Fruit fly (Drosophila melanogaster) whole organism, pupa: ENCODE measurements around the gene Irbp.

Source experiments
- CG10348 ChIP-seq: fragments of 200-800 bp; sonication (Bioruptor generic); IDR thresholded peaks from 2 replicates; pipeline ENCODE4 v1.3.6; 2022; ENCODE audit warnings: missing biosample characterization, missing genetic modification characterization
- CG12605 ChIP-seq: fragments of 200-800 bp; sonication (Bioruptor generic); IDR thresholded peaks from 2 replicates; pipeline ENCODE4 v1.3.6; 2022; ENCODE audit warnings: missing biosample characterization, missing genetic modification characterization
- CG13204 ChIP-seq: fragments of 200-800 bp; sonication (Bioruptor generic); optimal IDR thresholded peaks from 2 replicates; lab custom pipeline; 2018; ENCODE audit warnings: missing biosample characterization, mild to moderate bottlenecking, missing genetic modification characterization, moderate library complexity
- CG14655 ChIP-seq: fragments of 200-800 bp; sonication (Bioruptor generic); optimal IDR thresholded peaks from 3 replicates; lab custom pipeline; 2017; ENCODE audit warnings: mild to moderate bottlenecking, missing biosample characterization, missing genetic modification reagents, missing genetic modification characterization
- CG15710 ChIP-seq: fragments of 200-800 bp; sonication (Bioruptor generic); optimal IDR thresholded peaks from 2 replicates; lab custom pipeline; 2018; ENCODE audit warnings: missing biosample characterization, mild to moderate bottlenecking, missing genetic modification characterization, moderate library complexity
- CG17806 ChIP-seq: fragments of 200-800 bp; sonication (Bioruptor generic); optimal IDR thresholded peaks from 2 replicates; lab custom pipeline; 2018; ENCODE audit warnings: missing biosample characterization, mild to moderate bottlenecking, missing genetic modification characterization, moderate library complexity
- CG32121 ChIP-seq: fragments of 200-800 bp; sonication (Bioruptor generic); IDR thresholded peaks from 2 replicates; pipeline ENCODE4 v1.3.6; 2022; ENCODE audit warnings: missing biosample characterization, missing genetic modification characterization
- CG34367 ChIP-seq: fragments of 200-800 bp; sonication (Bioruptor generic); optimal IDR thresholded peaks from 2 replicates; lab custom pipeline; 2018; ENCODE audit warnings: missing biosample characterization, mild to moderate bottlenecking, missing genetic modification characterization
- CG4496 ChIP-seq: fragments of 200-800 bp; sonication (Bioruptor generic); IDR thresholded peaks from 3 replicates; pipeline ENCODE4 v1.3.6; 2022; ENCODE audit warnings: missing biosample characterization, missing genetic modification characterization
- CG8159 ChIP-seq: fragments of 200-800 bp; sonication (Bioruptor generic); optimal IDR thresholded peaks from 3 replicates; lab custom pipeline; 2018; ENCODE audit warnings: missing biosample characterization, mild to moderate bottlenecking, missing genetic modification characterization, moderate library complexity
- CG8301 ChIP-seq: fragments of 200-800 bp; sonication (Bioruptor generic); optimal IDR thresholded peaks from 2 replicates; lab custom pipeline; 2018; ENCODE audit warnings: missing biosample characterization, mild to moderate bottlenecking, missing genetic modification characterization
- CG9948 ChIP-seq: fragments of 200-800 bp; sonication (Bioruptor generic); optimal IDR thresholded peaks from 2 replicates; lab custom pipeline; 2018; ENCODE audit warnings: missing biosample characterization, mild to moderate bottlenecking, missing genetic modification characterization, moderate library complexity
- D1 ChIP-seq: fragments of 200-800 bp; sonication (Bioruptor generic); optimal IDR thresholded peaks from 2 replicates; lab custom pipeline; 2018; ENCODE audit warnings: missing biosample characterization, mild to moderate bottlenecking, missing genetic modification characterization, moderate library complexity
- EcR ChIP-seq: fragments of 200-800 bp; sonication (Bioruptor generic); optimal IDR thresholded peaks from 3 replicates; lab custom pipeline; 2019; ENCODE audit warnings: missing biosample characterization, missing genetic modification characterization, mild to moderate bottlenecking, moderate library complexity, missing genetic modification reagents
- Ets98B ChIP-seq: fragments of 200-800 bp; sonication (Bioruptor generic); IDR thresholded peaks from 2 replicates; pipeline ENCODE4 v1.3.6; 2022; ENCODE audit warnings: missing biosample characterization, missing genetic modification characterization
- Pif1A ChIP-seq: fragments of 200-800 bp; sonication (Bioruptor generic); optimal IDR thresholded peaks from 3 replicates; lab custom pipeline; 2016; ENCODE audit warnings: missing biosample characterization, missing genetic modification characterization
- Pif1B ChIP-seq: fragments of 200-800 bp; sonication (Bioruptor generic); optimal IDR thresholded peaks from 3 replicates; lab custom pipeline; 2016; ENCODE audit warnings: missing biosample characterization, missing genetic modification characterization
- Snoo ChIP-seq: fragments of 200-800 bp; sonication (Bioruptor generic); optimal IDR thresholded peaks from 3 replicates; lab custom pipeline; 2017; ENCODE audit warnings: missing biosample characterization, mild to moderate bottlenecking, missing genetic modification characterization, inconsistent platforms
- fd96Ca ChIP-seq: fragments of 200-800 bp; sonication (Bioruptor generic); IDR thresholded peaks from 3 replicates; pipeline ENCODE4 v1.3.6; 2022; ENCODE audit warnings: missing biosample characterization, missing genetic modification characterization
- gl ChIP-seq: fragments of 200-800 bp; sonication (Bioruptor generic); optimal IDR thresholded peaks from 2 replicates; lab custom pipeline; 2018; ENCODE audit warnings: missing biosample characterization, mild to moderate bottlenecking, missing genetic modification characterization
- rn ChIP-seq: fragments of 200-800 bp; sonication (Bioruptor generic); IDR thresholded peaks from 2 replicates; pipeline ENCODE4 v1.3.6; 2022; ENCODE audit warnings: missing biosample characterization, missing genetic modification characterization

The Irbp gene

dm6 chr3R:11409667-11410137, at the start of gene Irbp, which contains the start of gene mgr:
Gene Irbp (plus strand): TSS chr3R:11410047.
Gene mgr (minus strand): TSS chr3R:11409875.
- TF ChIP-seq CG32121 (GFP tag; lab: Robert Waterston, UW), result peak; percentile 93
- TF ChIP-seq CG8301 (tag; lab: Kevin White, UChicago), result no peak
- no peak for TF ChIP-seq EcR (GFP tag; lab: Kevin White, UChicago)
- peak; percentile 86 for TF ChIP-seq CG17806 (tag; lab: Kevin White, UChicago)
- peak; percentile 37 for TF ChIP-seq gl (tag; lab: Kevin White, UChicago)
- no peak for TF ChIP-seq Pif1B (GFP tag; lab: Kevin White, UChicago)
- TF ChIP-seq fd96Ca (GFP tag; lab: Robert Waterston, UW), result peak; percentile 93
- peak; percentile 88 for TF ChIP-seq CG4496 (GFP tag; lab: Robert Waterston, UW)
- no peak for TF ChIP-seq D1
- TF ChIP-seq CG34367 (tag; lab: Kevin White, UChicago), result peak; percentile 78
- TF ChIP-seq CG8159 (tag; lab: Kevin White, UChicago), result peak; percentile 86
- no peak for TF ChIP-seq Pif1A (GFP tag; lab: Kevin White, UChicago)
- no peak for TF ChIP-seq Snoo (tag; lab: Kevin White, UChicago)
- peak; percentile 92 for TF ChIP-seq Ets98B
- TF ChIP-seq CG12605 (GFP tag; lab: Robert Waterston, UW), result no peak; the same call in 1 of the 2 replicates
- TF ChIP-seq CG15710 (tag; lab: Kevin White, UChicago), result peak; percentile 88
- TF ChIP-seq CG9948 (tag; lab: Kevin White, UChicago), result peak; percentile 83
- TF ChIP-seq CG14655 (GFP tag; lab: Kevin White, UChicago), result no peak
- TF ChIP-seq CG10348 (GFP tag; lab: Robert Waterston, UW), result peak; percentile 18; the same call in 1 of the 2 replicates
- no peak for TF ChIP-seq CG13204 (GFP tag; lab: Kevin White, UChicago)
- TF ChIP-seq rn (GFP tag; lab: Robert Waterston, UW), result peak; percentile 82
- TF ChIP-seq, all 21 proteins: peak for 12

- peak; percentile 36 for TF ChIP-seq CG15710 (tag; lab: Kevin White, UChicago)
- TF ChIP-seq rn (GFP tag; lab: Robert Waterston, UW), result no peak
- peak; percentile 52 for TF ChIP-seq CG8159 (tag; lab: Kevin White, UChicago)
Observed at dm6 chr3R:11361906-11362305, 47.9 kb upstream of the Irbp start.

- TF ChIP-seq CG15710 (tag; lab: Kevin White, UChicago), result no peak
- no peak for TF ChIP-seq CG34367 (tag; lab: Kevin White, UChicago)
- no peak for TF ChIP-seq Pif1A (GFP tag; lab: Kevin White, UChicago)
Observed at dm6 chr3R:11363577-11363976, 46.3 kb upstream of the Irbp start.

dm6 chr3R:11366315-11366714, 43.5 kb upstream of the Irbp start:
- TF ChIP-seq CG9948 (tag; lab: Kevin White, UChicago), result no peak
- no peak for TF ChIP-seq EcR (GFP tag; lab: Kevin White, UChicago)
- no peak for TF ChIP-seq Pif1B (GFP tag; lab: Kevin White, UChicago)
- TF ChIP-seq CG12605 (GFP tag; lab: Robert Waterston, UW), result no peak
- no peak for TF ChIP-seq CG4496 (GFP tag; lab: Robert Waterston, UW)
- TF ChIP-seq CG34367 (tag; lab: Kevin White, UChicago), result no peak
- TF ChIP-seq Pif1A (GFP tag; lab: Kevin White, UChicago), result no peak
- no peak for TF ChIP-seq gl (tag; lab: Kevin White, UChicago)
- TF ChIP-seq fd96Ca (GFP tag; lab: Robert Waterston, UW), result no peak
- TF ChIP-seq CG15710 (tag; lab: Kevin White, UChicago), result no peak
- no peak for TF ChIP-seq D1
- no peak for TF ChIP-seq rn (GFP tag; lab: Robert Waterston, UW)
- no peak for TF ChIP-seq CG17806 (tag; lab: Kevin White, UChicago)
- TF ChIP-seq, all 21 proteins: peak for 0

- TF ChIP-seq CG9948 (tag; lab: Kevin White, UChicago) (peak; percentile 3), CG15710 (tag; lab: Kevin White, UChicago) (no peak), rn (GFP tag; lab: Robert Waterston, UW) (no peak), CG13204 (GFP tag; lab: Kevin White, UChicago) (no peak), CG8159 (tag; lab: Kevin White, UChicago) (peak; percentile 23), D1 (no peak)
Observed at dm6 chr3R:11368766-11369165, 41.1 kb upstream of the Irbp start.

dm6 chr3R:11370333-11370732, 39.5 kb upstream of the Irbp start:
- no peak for TF ChIP-seq CG32121 (GFP tag; lab: Robert Waterston, UW)
- no peak for TF ChIP-seq CG17806 (tag; lab: Kevin White, UChicago)
- no peak for TF ChIP-seq D1
- no peak for TF ChIP-seq CG13204 (GFP tag; lab: Kevin White, UChicago)

- no peak for TF ChIP-seq rn (GFP tag; lab: Robert Waterston, UW)
- TF ChIP-seq D1, result no peak
- no peak for TF ChIP-seq CG13204 (GFP tag; lab: Kevin White, UChicago)
- no peak for TF ChIP-seq CG32121 (GFP tag; lab: Robert Waterston, UW)
- no peak for TF ChIP-seq Pif1B (GFP tag; lab: Kevin White, UChicago)
- TF ChIP-seq CG8159 (tag; lab: Kevin White, UChicago), result no peak
Observed at dm6 chr3R:11370805-11371204, 39.0 kb upstream of the Irbp start.
